Worm (Caenorhabditis elegans) whole organism, L2 larva: ENCODE measurements around the gene F36D4.6.

Experiments
- aly-2 ChIP-seq: fragments of 150-350 bp; optimal IDR thresholded peaks from 2 replicates; lab custom pipeline; 2014; ENCODE audit warnings: missing biosample characterization, missing genetic modification characterization
- lin-39 ChIP-seq: fragments of 150-350 bp; optimal IDR thresholded peaks from 2 replicates; lab custom pipeline; 2014; ENCODE audit warnings: missing biosample characterization, missing genetic modification reagents, missing genetic modification characterization
- mab-5 ChIP-seq: fragments of 150-350 bp; optimal IDR thresholded peaks from 2 replicates; lab custom pipeline; 2014; ENCODE audit warnings: missing biosample characterization, missing genetic modification characterization
- nhr-237 ChIP-seq: fragments of 150-350 bp; optimal IDR thresholded peaks from 2 replicates; lab custom pipeline; 2014; ENCODE audit warnings: missing biosample characterization, missing genetic modification characterization
- nhr-25 ChIP-seq: fragments of 150-350 bp; sonication (generic microtip); optimal IDR thresholded peaks from 3 replicates; lab custom pipeline; 2014; ENCODE audit warnings: missing biosample characterization, missing genetic modification characterization
- sem-4 ChIP-seq: fragments of 150-350 bp; optimal IDR thresholded peaks from 2 replicates; lab custom pipeline; 2014; ENCODE audit warnings: missing biosample characterization, missing genetic modification reagents, missing genetic modification characterization
- skn-1 ChIP-seq: sonication (generic microtip); optimal IDR thresholded peaks from 2 replicates; lab custom pipeline; 2017; ENCODE audit warnings: missing biosample characterization, missing genetic modification characterization
- sma-9 ChIP-seq, 2 experiments: fragments of 150-350 bp in 1 of 2; sonication (generic microtip) in 1 of 2; optimal IDR thresholded peaks; 2 replicates each; lab custom pipeline; 2014 to 2016; ENCODE audit warnings: missing genetic modification characterization in 2 of 2, mild to moderate bottlenecking in 1 of 2, missing biosample characterization in 1 of 2, missing compliant biosample characterization in 1 of 2, missing genetic modification reagents in 1 of 2, moderate library complexity in 1 of 2
- unc-39 ChIP-seq: fragments of 150-350 bp; optimal IDR thresholded peaks from 2 replicates; lab custom pipeline; 2014; ENCODE audit warnings: missing biosample characterization, missing genetic modification characterization
- unc-62 ChIP-seq: fragments of 150-350 bp; optimal IDR thresholded peaks from 2 replicates; lab custom pipeline; 2014; ENCODE audit warnings: missing biosample characterization, missing genetic modification reagents, missing genetic modification characterization
- ztf-4 ChIP-seq: fragments of 150-350 bp; optimal IDR thresholded peaks from 2 replicates; lab custom pipeline; 2014; ENCODE audit warnings: missing biosample characterization, missing genetic modification characterization

DNA sequence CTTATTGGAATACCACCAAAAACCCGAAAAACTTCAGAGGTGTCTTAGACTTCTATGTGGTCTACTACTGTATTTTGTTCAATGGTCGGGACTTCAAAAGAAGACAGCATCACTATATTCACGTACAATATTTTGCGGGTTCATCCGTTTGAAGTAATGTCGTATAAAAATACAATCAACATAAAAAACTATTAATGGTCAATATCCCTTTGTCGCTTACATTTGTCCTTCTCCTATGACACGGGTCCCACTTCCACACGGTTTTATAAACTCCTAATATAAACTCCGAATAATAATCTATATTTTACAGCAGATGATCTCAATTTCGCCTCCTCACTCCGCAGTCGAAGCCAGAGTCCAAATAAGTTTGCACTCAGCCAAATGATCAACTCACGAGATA is 30.6 kb upstream of the F36D4.6 start:
- no peak for TF ChIP-seq unc-62 (GFP tag; lab: Kevin White, UChicago)
- TF ChIP-seq unc-39 (tag; lab: Kevin White, UChicago): no peak
- no peak for TF ChIP-seq lin-39 (tag; lab: Kevin White, UChicago)
- no peak for TF ChIP-seq nhr-25
- no peak for TF ChIP-seq mab-5 (tag; lab: Kevin White, UChicago)
- TF ChIP-seq aly-2: no peak
- no peak for TF ChIP-seq sma-9 (GFP tag; optimal IDR thresholded peaks at IDR 0.05; lab: Kevin White, UChicago)
- no peak for TF ChIP-seq sma-9 (tag; optimal IDR thresholded peaks at IDR 0.05; lab: Kevin White, UChicago)
- TF ChIP-seq skn-1 (tag; lab: Kevin White, UChicago): no peak
- no peak for TF ChIP-seq sem-4 (tag; lab: Kevin White, UChicago)
- no peak for TF ChIP-seq nhr-237 (tag; lab: Kevin White, UChicago)
- no peak for TF ChIP-seq ztf-4 (tag; lab: Kevin White, UChicago)
